Worm (Caenorhabditis elegans) whole organism, midembryonic: Measurements from ENCODE around the gene oac-6.

ENCODE experiments used
- T22C8.4 ChIP-seq: fragments of 200-800 bp; sonication (Bioruptor generic); IDR thresholded peaks from 2 replicates; pipeline ENCODE4 v1.3.6; 2022; ENCODE audit warnings: missing genetic modification characterization, missing compliant biosample characterization
- cog-1 ChIP-seq: sonication (generic microtip); optimal IDR thresholded peaks from 2 replicates; lab custom pipeline; 2016; ENCODE audit warnings: missing genetic modification characterization, missing compliant biosample characterization
- flt-1 ChIP-seq: fragments of 200-800 bp; sonication (Bioruptor generic); IDR thresholded peaks from 2 replicates; pipeline ENCODE4 v1.3.6; 2022; ENCODE audit warnings: missing genetic modification characterization, missing compliant biosample characterization
- klf-2 ChIP-seq: fragments of 200-800 bp; sonication (Bioruptor generic); conservative IDR thresholded peaks from 2 replicates; pipeline ENCODE4 v1.3.6; 2022; ENCODE audit warnings: missing genetic modification reagents, missing genetic modification characterization, missing compliant biosample characterization
- med-1 ChIP-seq: sonication (generic microtip); optimal IDR thresholded peaks from 2 replicates; lab custom pipeline; 2017; ENCODE audit warnings: missing genetic modification characterization, mild to moderate bottlenecking, missing compliant biosample characterization, antibody characterized with exemption, missing genetic modification reagents; ENCODE audit not compliant: insufficient read depth
- ref-1 ChIP-seq: fragments of 200-800 bp; sonication (Bioruptor generic); conservative IDR thresholded peaks from 2 replicates; pipeline ENCODE4 v1.3.6; 2022; ENCODE audit warnings: missing genetic modification reagents, missing genetic modification characterization, missing compliant biosample characterization
- tab-1 ChIP-seq: fragments of 200-800 bp; sonication (Bioruptor generic); IDR thresholded peaks from 2 replicates; pipeline ENCODE4 v1.3.6; 2022; ENCODE audit warnings: missing genetic modification characterization, missing compliant biosample characterization
- ztf-23 ChIP-seq: fragments of 200-800 bp; sonication (Bioruptor generic); IDR thresholded peaks from 2 replicates; pipeline ENCODE4 v1.3.6; 2022; ENCODE audit warnings: missing genetic modification reagents, missing genetic modification characterization, missing compliant biosample characterization
- ztf-29 ChIP-seq: fragments of 200-800 bp; sonication (Bioruptor generic); IDR thresholded peaks from 2 replicates; pipeline ENCODE4 v1.3.6; 2022; ENCODE audit warnings: missing genetic modification reagents, missing genetic modification characterization, missing compliant biosample characterization

The oac-6 gene

DNA sequence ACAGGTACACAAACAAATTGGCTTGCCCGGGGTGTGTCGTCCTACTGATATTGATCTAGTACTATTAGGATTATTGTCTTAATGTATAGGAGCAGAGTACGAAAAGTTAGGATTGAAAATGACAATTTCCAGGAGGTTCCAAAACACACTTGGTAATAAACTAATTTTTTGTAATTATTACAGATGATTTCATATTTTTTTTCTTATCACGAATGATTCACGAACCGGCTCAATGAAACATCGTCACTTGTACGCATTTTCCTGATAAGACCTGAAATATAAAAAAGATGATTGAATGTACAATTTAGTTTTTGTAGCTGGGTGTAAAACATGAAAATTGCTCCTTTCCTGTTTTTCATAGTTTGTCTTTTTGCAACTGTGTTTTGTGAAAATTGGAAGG, at the start of gene oac-6, which contains the start of gene C31A11.13:
Gene oac-6 (plus strand): TSS at position 279 of the 400 bp plus-strand sequence.
Gene C31A11.13 (minus strand): TSS at position 113 of the 400 bp plus-strand sequence.
- TF ChIP-seq ztf-23 (GFP tag; lab: Robert Waterston, UW), result no peak
- TF ChIP-seq T22C8.4, result no peak
- TF ChIP-seq med-1 (GFP tag; lab: Kevin White, UChicago), result no peak
- TF ChIP-seq ref-1 (GFP tag; lab: Robert Waterston, UW), result no peak
- TF ChIP-seq flt-1 (GFP tag; lab: Robert Waterston, UW), result no peak
- TF ChIP-seq ztf-29, result no peak
- TF ChIP-seq tab-1 (GFP tag; lab: Robert Waterston, UW), result no peak
- TF ChIP-seq cog-1 (tag; lab: Kevin White, UChicago), result no peak
- TF ChIP-seq klf-2, result no peak

DNA sequence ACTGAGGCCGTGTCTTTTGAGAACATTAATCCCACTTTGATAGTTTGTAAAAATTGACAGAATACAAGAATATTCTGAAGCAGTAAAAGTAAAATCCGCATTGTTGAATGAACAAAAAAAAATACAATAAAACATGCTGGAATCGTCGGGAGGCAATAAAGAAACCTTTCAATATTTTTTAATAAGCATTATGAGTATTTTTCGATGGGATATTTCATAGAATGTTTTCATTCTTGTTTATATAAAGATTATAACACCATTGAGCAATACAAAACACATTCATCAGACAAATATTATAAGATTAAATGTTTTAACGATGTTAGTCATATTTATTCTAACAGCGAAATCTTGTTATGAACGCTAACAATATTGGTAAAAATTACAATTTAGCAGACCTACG, 48.8 kb upstream of the oac-6 start, which contains the start of gene gcy-20:
Gene gcy-20 (minus strand): TSS at position 101 of the 400 bp plus-strand sequence.
- no peak for TF ChIP-seq ref-1 (GFP tag; lab: Robert Waterston, UW)

DNA sequence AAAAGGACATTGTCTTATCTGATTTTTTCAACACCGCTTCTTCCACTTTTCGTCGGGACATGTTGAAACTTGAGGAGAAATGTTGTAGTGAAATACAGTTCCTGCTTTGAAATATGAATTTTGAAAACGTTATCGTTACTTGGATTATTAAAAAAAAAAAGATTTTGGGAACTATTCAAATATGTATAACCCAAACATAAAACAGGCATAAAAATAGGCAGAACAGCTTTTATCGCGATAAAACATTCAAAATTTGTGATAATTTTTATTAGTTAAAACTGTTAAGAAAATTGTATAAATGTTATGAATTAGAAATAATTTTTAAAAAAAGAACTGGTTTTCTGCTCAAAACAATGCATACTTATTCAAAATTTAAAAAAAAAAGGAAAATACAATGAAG, 46.1 kb upstream of the oac-6 start, which contains the start of gene bgnt-1.3:
Gene bgnt-1.3 (minus strand): TSS at position 101 of the 400 bp plus-strand sequence.
- TF ChIP-seq ztf-29 (no peak), flt-1 (GFP tag; lab: Robert Waterston, UW) (no peak), ref-1 (GFP tag; lab: Robert Waterston, UW) (no peak)

DNA sequence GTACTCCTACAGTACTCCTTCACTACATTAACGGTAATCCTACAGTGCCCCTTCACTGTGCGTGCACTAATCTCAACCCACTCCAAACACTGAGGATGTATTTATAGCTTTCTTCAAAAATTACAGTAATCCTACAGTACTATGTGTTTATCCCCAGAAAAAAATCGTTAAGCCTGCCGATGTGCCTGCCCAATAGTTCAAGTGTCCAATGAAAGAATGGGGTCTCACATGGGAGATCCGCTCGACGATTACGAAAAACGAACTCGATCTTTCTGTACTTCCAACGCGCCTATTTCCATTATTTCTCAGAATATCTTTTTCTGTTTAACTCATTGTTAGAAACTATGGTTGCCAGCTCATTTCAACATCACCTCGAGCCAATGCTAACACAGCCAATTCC, 44.4 kb upstream of the oac-6 start, which contains the start of gene nhr-218:
Gene nhr-218 (plus strand): TSS at position 301 of the 400 bp plus-strand sequence.
- TF ChIP-seq klf-2 (no peak), med-1 (GFP tag; lab: Kevin White, UChicago) (no peak), flt-1 (GFP tag; lab: Robert Waterston, UW) (no peak), ztf-29 (no peak), ref-1 (GFP tag; lab: Robert Waterston, UW) (no peak), tab-1 (GFP tag; lab: Robert Waterston, UW) (no peak), ztf-23 (GFP tag; lab: Robert Waterston, UW) (no peak), T22C8.4 (no peak), cog-1 (tag; lab: Kevin White, UChicago) (no peak)

DNA sequence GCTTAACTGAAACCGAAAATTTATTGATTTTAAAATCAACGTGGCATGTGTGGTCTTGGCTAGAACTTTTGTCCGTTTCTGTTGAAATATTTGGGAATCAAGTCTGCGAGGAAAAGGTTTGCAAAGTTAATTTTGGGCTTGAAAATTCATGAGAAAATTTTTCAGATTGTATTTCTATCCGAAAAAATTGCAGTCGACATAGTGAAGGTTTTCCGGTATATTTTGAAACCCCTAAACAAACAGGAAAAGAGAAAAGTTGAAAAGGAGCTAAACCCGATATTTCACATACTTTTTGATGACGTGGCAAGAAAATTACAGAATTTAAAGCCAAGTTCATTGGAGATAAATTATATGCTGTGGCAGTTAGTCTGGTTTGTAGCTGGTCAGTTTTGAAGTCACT, 42.8 kb upstream of the oac-6 start, which contains the start of gene nhr-127:
Gene nhr-127 (plus strand): TSS at position 301 of the 400 bp plus-strand sequence.
- TF ChIP-seq ztf-29 (no peak), med-1 (GFP tag; lab: Kevin White, UChicago) (no peak), tab-1 (GFP tag; lab: Robert Waterston, UW) (no peak), ref-1 (GFP tag; lab: Robert Waterston, UW) (no peak), klf-2 (no peak), T22C8.4 (no peak), flt-1 (GFP tag; lab: Robert Waterston, UW) (no peak), cog-1 (tag; lab: Kevin White, UChicago) (no peak), ztf-23 (GFP tag; lab: Robert Waterston, UW) (no peak)

DNA sequence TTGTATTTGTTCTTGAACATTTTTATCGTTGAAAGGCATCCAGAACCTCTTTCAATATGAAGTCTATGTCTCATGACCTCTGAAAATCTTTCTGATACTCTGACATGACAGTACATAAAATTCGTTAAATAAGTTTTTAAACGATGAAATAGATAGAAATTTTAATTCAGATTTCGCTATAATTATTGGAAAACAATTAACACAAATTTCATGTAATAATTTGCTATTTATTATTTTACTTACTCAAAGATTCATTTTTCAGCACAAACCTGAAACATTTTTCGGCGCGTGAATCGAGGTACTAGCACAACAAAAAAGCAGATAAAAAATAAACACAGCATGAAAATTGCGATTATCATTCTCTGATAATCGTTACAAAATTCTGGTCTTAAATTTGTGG, 36.0 kb upstream of the oac-6 start, which contains the start of gene T13F3.4:
Gene T13F3.4 (minus strand): TSS at position 101 of the 400 bp plus-strand sequence.
- TF ChIP-seq med-1 (GFP tag; lab: Kevin White, UChicago), result no peak
- TF ChIP-seq tab-1 (GFP tag; lab: Robert Waterston, UW), result no peak
- TF ChIP-seq klf-2, result no peak
- no peak for TF ChIP-seq ztf-29
- no peak for TF ChIP-seq ref-1 (GFP tag; lab: Robert Waterston, UW)
- TF ChIP-seq cog-1 (tag; lab: Kevin White, UChicago), result no peak
- no peak for TF ChIP-seq flt-1 (GFP tag; lab: Robert Waterston, UW)
- TF ChIP-seq T22C8.4, result no peak
- no peak for TF ChIP-seq ztf-23 (GFP tag; lab: Robert Waterston, UW)

- TF ChIP-seq med-1 (GFP tag; lab: Kevin White, UChicago) (no peak), klf-2 (no peak), ztf-29 (no peak), tab-1 (GFP tag; lab: Robert Waterston, UW) (no peak), cog-1 (tag; lab: Kevin White, UChicago) (no peak), ref-1 (GFP tag; lab: Robert Waterston, UW) (no peak), T22C8.4 (no peak), flt-1 (GFP tag; lab: Robert Waterston, UW) (no peak), ztf-23 (GFP tag; lab: Robert Waterston, UW) (no peak)
These were observed 33.0 kb upstream of the oac-6 start, which contains the start of the genes fbxa-2 and T13F3.8 for ce11 chrV:16269556-16269955. Gene fbxa-2 (minus strand): TSS chrV:16269656. Gene T13F3.8 (plus strand): TSS chrV:16269800.

- no peak for TF ChIP-seq cog-1 (tag; lab: Kevin White, UChicago)
- TF ChIP-seq med-1 (GFP tag; lab: Kevin White, UChicago), result no peak
- no peak for TF ChIP-seq flt-1 (GFP tag; lab: Robert Waterston, UW)
- TF ChIP-seq T22C8.4, result no peak
- no peak for TF ChIP-seq ref-1 (GFP tag; lab: Robert Waterston, UW)
- TF ChIP-seq tab-1 (GFP tag; lab: Robert Waterston, UW), result no peak
- TF ChIP-seq klf-2, result no peak
- no peak for TF ChIP-seq ztf-29
- TF ChIP-seq ztf-23 (GFP tag; lab: Robert Waterston, UW), result no peak
These were observed 31.4 kb upstream of the oac-6 start, which contains the start of gene T13F3.6 for ce11 chrV:16271121-16271520. Gene T13F3.6 (minus strand): TSS chrV:16271221.

DNA sequence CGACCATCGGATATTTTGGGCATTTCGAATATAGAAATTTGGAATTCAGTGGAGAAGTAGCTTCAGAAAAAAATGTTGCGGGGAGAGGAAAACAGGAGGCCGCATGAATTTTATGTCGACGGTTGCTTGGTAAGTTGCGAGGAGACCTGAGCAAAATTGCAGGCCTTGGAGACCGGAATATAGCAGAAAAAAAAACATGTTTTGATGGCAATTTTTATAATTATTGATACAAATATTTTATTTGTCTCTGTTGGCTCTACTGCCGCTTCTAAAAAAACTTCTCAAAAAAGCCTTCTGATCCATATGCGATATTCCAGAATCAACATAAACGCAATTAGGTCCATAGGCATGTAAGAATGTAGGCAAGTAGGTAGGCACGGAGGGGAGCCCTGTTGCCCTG, 27.2 kb upstream of the oac-6 start, which contains the start of gene pacl-1:
Gene pacl-1 (minus strand): TSS at position 101 of the 400 bp plus-strand sequence.
- no peak for TF ChIP-seq ztf-29
- TF ChIP-seq cog-1 (tag; lab: Kevin White, UChicago), result no peak
- no peak for TF ChIP-seq flt-1 (GFP tag; lab: Robert Waterston, UW)
- TF ChIP-seq ztf-23 (GFP tag; lab: Robert Waterston, UW), result no peak
- no peak for TF ChIP-seq ref-1 (GFP tag; lab: Robert Waterston, UW)
- no peak for TF ChIP-seq klf-2
- TF ChIP-seq med-1 (GFP tag; lab: Kevin White, UChicago), result no peak
- no peak for TF ChIP-seq T22C8.4
- TF ChIP-seq tab-1 (GFP tag; lab: Robert Waterston, UW), result no peak

DNA sequence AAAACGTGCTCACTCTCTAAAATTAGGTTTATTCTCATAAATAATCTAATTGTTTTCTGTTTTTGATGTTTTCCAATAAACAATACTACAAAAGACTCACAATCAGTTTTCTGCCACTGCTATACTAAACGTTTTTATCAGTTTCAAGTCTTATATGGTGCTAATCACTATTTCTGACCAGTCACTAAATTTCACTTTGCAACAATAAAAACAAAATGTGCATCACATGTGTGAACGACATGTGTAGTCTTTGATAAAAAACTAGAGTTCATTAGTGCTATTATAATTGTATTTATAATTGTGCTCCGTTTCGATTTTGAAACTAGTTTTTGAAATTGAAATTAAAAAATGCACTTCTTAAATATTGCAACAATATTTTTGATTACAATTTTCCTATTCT, 24.6 kb upstream of the oac-6 start, which contains the start of gene cyp-37B1:
Gene cyp-37B1 (plus strand): TSS at position 199 of the 400 bp plus-strand sequence.
- TF ChIP-seq cog-1 (tag; lab: Kevin White, UChicago) (no peak), ztf-23 (GFP tag; lab: Robert Waterston, UW) (no peak), tab-1 (GFP tag; lab: Robert Waterston, UW) (no peak), T22C8.4 (no peak), ref-1 (GFP tag; lab: Robert Waterston, UW) (no peak), flt-1 (GFP tag; lab: Robert Waterston, UW) (no peak), klf-2 (no peak), med-1 (GFP tag; lab: Kevin White, UChicago) (no peak), ztf-29 (no peak)
